Fruit fly (Drosophila melanogaster) whole organism, wandering third instar larva: ENCODE measurements around the gene CG10479.
A peak's percentile ranks its signal among the peaks of the same experiment; 100 is the strongest.

Experiments
- CG32264 ChIP-seq: fragments of 200-800 bp; sonication (Bioruptor generic); optimal IDR thresholded peaks from 2 replicates; lab custom pipeline; 2016; ENCODE audit warnings: missing biosample characterization, missing genetic modification characterization
- CG9705 ChIP-seq: fragments of 200-800 bp; sonication (Bioruptor generic); optimal IDR thresholded peaks from 2 replicates; lab custom pipeline; 2018; ENCODE audit warnings: missing biosample characterization, mild to moderate bottlenecking, missing genetic modification characterization
- CrebA ChIP-seq: fragments of 200-800 bp; sonication (Bioruptor generic); optimal IDR thresholded peaks from 2 replicates; lab custom pipeline; 2016; ENCODE audit warnings: missing biosample characterization, mild to moderate bottlenecking, missing genetic modification characterization, borderline replicate concordance
- Dfd ChIP-seq: fragments of >200 bp; optimal IDR thresholded peaks from 2 replicates; lab custom pipeline; 2017; ENCODE audit warnings: missing biosample characterization, missing genetic modification characterization
- Dif ChIP-seq: fragments of 200-275, 200-300 bp; sonication (Bioruptor generic); optimal IDR thresholded peaks from 2 replicates; lab custom pipeline; 2018; ENCODE audit warnings: missing biosample characterization, missing genetic modification characterization; ENCODE audit not compliant: partially characterized antibody
- GATAd ChIP-seq: sonication (Bioruptor generic); optimal IDR thresholded peaks from 2 replicates; lab custom pipeline; 2016; ENCODE audit warnings: missing biosample characterization, missing genetic modification characterization
- HLH106 ChIP-seq: fragments of 200-800 bp; optimal IDR thresholded peaks from 3 replicates; lab custom pipeline; 2019; ENCODE audit warnings: missing biosample characterization, mild to moderate bottlenecking, missing genetic modification characterization, moderate library complexity
- Hnf4 ChIP-seq: fragments of 200-800 bp; sonication (Bioruptor generic); optimal IDR thresholded peaks from 2 replicates; lab custom pipeline; 2016; ENCODE audit warnings: missing biosample characterization, mild to moderate bottlenecking, missing genetic modification characterization
- Hr78 ChIP-seq: fragments of >200 bp; optimal IDR thresholded peaks from 2 replicates; lab custom pipeline; 2017; ENCODE audit warnings: missing biosample characterization, missing genetic modification characterization
- Hr83 ChIP-seq: fragments of 200-300 bp; sonication (Bioruptor generic); optimal IDR thresholded peaks from 2 replicates; lab custom pipeline; 2016; ENCODE audit warnings: missing biosample characterization, mild to moderate bottlenecking, missing genetic modification characterization, moderate library complexity; ENCODE audit not compliant: poor library complexity, severe bottlenecking
- Jra ChIP-seq: sonication (Bioruptor generic); optimal IDR thresholded peaks from 2 replicates; lab custom pipeline; 2016; ENCODE audit warnings: missing biosample characterization, missing genetic modification characterization
- OdsH ChIP-seq: fragments of 200-800 bp; sonication (Bioruptor generic); optimal IDR thresholded peaks from 2 replicates; lab custom pipeline; 2016; ENCODE audit warnings: missing biosample characterization, mild to moderate bottlenecking, missing genetic modification characterization
- Rel ChIP-seq, 2 experiments: fragments of 200-800 bp; sonication (Bioruptor generic) in 1 of 2; optimal IDR thresholded peaks; 2 replicates in 1 of 2; 3 replicates in 1 of 2; lab custom pipeline; 2016 to 2019; ENCODE audit warnings: mild to moderate bottlenecking in 2 of 2, missing biosample characterization in 2 of 2, missing genetic modification characterization in 2 of 2, moderate library complexity in 1 of 2
- Sp1 ChIP-seq: fragments of 200-800 bp; sonication (Bioruptor generic); optimal IDR thresholded peaks from 3 replicates; lab custom pipeline; 2019; ENCODE audit warnings: missing biosample characterization, mild to moderate bottlenecking, missing genetic modification characterization, moderate library complexity
- Vsx2 ChIP-seq: fragments of 200-300, 225-300 bp; sonication (Bioruptor generic); optimal IDR thresholded peaks from 2 replicates; lab custom pipeline; 2018; ENCODE audit warnings: missing biosample characterization, missing genetic modification characterization; ENCODE audit not compliant: partially characterized antibody
- br ChIP-seq: fragments of 200-800 bp; sonication (Bioruptor generic); optimal IDR thresholded peaks from 2 replicates; lab custom pipeline; 2016; ENCODE audit warnings: missing biosample characterization, missing genetic modification characterization
- brk ChIP-seq: fragments of 200-800 bp; sonication (Bioruptor generic); optimal IDR thresholded peaks from 2 replicates; lab custom pipeline; 2016; ENCODE audit warnings: missing biosample characterization, mild to moderate bottlenecking, missing genetic modification characterization
- dl ChIP-seq, 2 experiments: fragments of 175-275, 200-275 bp in 1 of 2; fragments of 200-275 bp in 1 of 2; sonication (Bioruptor generic); optimal IDR thresholded peaks; lab custom pipeline; 2018; ENCODE audit warnings: mild to moderate bottlenecking in 2 of 2, missing biosample characterization in 2 of 2, missing genetic modification characterization in 2 of 2, moderate library complexity in 2 of 2; ENCODE audit not compliant: partially characterized antibody in 2 of 2, insufficient read depth in 1 of 2
- dsf ChIP-seq: sonication (Bioruptor generic); optimal IDR thresholded peaks from 2 replicates; lab custom pipeline; 2016; ENCODE audit warnings: missing biosample characterization, missing genetic modification characterization, borderline replicate concordance
- ey ChIP-seq: fragments of 200-800 bp; sonication (Bioruptor generic); optimal IDR thresholded peaks from 2 replicates; lab custom pipeline; 2016; ENCODE audit warnings: missing biosample characterization, missing genetic modification characterization
- fru ChIP-seq: fragments of 200-800 bp; sonication (Bioruptor generic); optimal IDR thresholded peaks from 3 replicates; lab custom pipeline; 2016; ENCODE audit warnings: missing biosample characterization, mild to moderate bottlenecking, missing genetic modification characterization
- h ChIP-seq: fragments of 200-800 bp; sonication (Bioruptor generic); optimal IDR thresholded peaks from 3 replicates; lab custom pipeline; 2016; ENCODE audit warnings: missing biosample characterization, mild to moderate bottlenecking, missing genetic modification characterization
- jim ChIP-seq: fragments of 175-275, 200-325 bp; sonication (Bioruptor generic); optimal IDR thresholded peaks from 2 replicates; lab custom pipeline; 2016; ENCODE audit warnings: missing biosample characterization, mild to moderate bottlenecking, missing genetic modification characterization
- lola ChIP-seq: fragments of >200 bp; optimal IDR thresholded peaks from 2 replicates; lab custom pipeline; 2017; ENCODE audit warnings: missing biosample characterization, missing genetic modification characterization
- pan ChIP-seq: fragments of >200 bp; optimal IDR thresholded peaks from 2 replicates; lab custom pipeline; 2017
- psq ChIP-seq: fragments of 200-800 bp; sonication (Bioruptor generic); optimal IDR thresholded peaks from 3 replicates; lab custom pipeline; 2017; ENCODE audit warnings: missing biosample characterization, mild to moderate bottlenecking, missing genetic modification characterization, moderate library complexity
- rgr ChIP-seq: fragments of 200-800 bp; sonication (Bioruptor generic); optimal IDR thresholded peaks from 3 replicates; lab custom pipeline; 2016; ENCODE audit warnings: missing biosample characterization, mild to moderate bottlenecking, missing genetic modification characterization
- sage ChIP-seq: fragments of 200-800 bp; sonication (Bioruptor generic); optimal IDR thresholded peaks from 2 replicates; lab custom pipeline; 2016; ENCODE audit warnings: missing biosample characterization, mild to moderate bottlenecking, missing genetic modification characterization
- tai ChIP-seq: sonication (Bioruptor generic); optimal IDR thresholded peaks from 2 replicates; lab custom pipeline; 2016; ENCODE audit warnings: missing biosample characterization, missing genetic modification characterization
- usp ChIP-seq: fragments of >200 bp; optimal IDR thresholded peaks from 2 replicates; lab custom pipeline; 2017; ENCODE audit warnings: missing biosample characterization, missing genetic modification characterization
- woc ChIP-seq: sonication (Bioruptor generic); optimal IDR thresholded peaks from 2 replicates; lab custom pipeline; 2016; ENCODE audit warnings: missing biosample characterization, mild to moderate bottlenecking, missing genetic modification characterization

The CG10479 gene

dm6 chr3L:5954942-5955341 is 20.9 kb downstream of the CG10479 start:
- TF ChIP-seq sage (GFP tag; lab: Kevin White, UChicago) (no peak), Dfd (peak; percentile 91)

dm6 chr3L:5952537-5952936 is 23.3 kb downstream of the CG10479 start:
- TF ChIP-seq Sp1 (no peak), Jra (GFP tag; lab: Kevin White, UChicago) (no peak), lola (GFP tag; lab: Kevin White, UChicago) (no peak), Dif (GFP tag; lab: Kevin White, UChicago) (no peak), h (GFP tag; lab: Kevin White, UChicago) (no peak), Hnf4 (GFP tag; lab: Kevin White, UChicago) (no peak), Hr83 (GFP tag; lab: Kevin White, UChicago) (no peak), CG9705 (GFP tag; lab: Kevin White, UChicago) (no peak), woc (GFP tag; lab: Kevin White, UChicago) (no peak), brk (no peak), HLH106 (tag; lab: Kevin White, UChicago) (no peak)

dm6 chr3L:5952132-5952531 is 23.7 kb downstream of the CG10479 start:
- TF ChIP-seq fru (GFP tag; lab: Kevin White, UChicago) (peak; percentile 25), Vsx2 (GFP tag; lab: Kevin White, UChicago) (no peak), HLH106 (tag; lab: Kevin White, UChicago) (peak; percentile 2), jim (GFP tag; lab: Kevin White, UChicago) (no peak)

- TF ChIP-seq OdsH: no peak
- TF ChIP-seq psq (GFP tag; lab: Kevin White, UChicago): no peak
- no peak for TF ChIP-seq woc (GFP tag; lab: Kevin White, UChicago)
- peak; percentile 69 for TF ChIP-seq Vsx2 (GFP tag; lab: Kevin White, UChicago)
- TF ChIP-seq Dif (GFP tag; lab: Kevin White, UChicago): peak; percentile 39
- TF ChIP-seq brk: no peak
These were observed 25.3 kb downstream of the CG10479 start, which contains the start of gene Egfrap for dm6 chr3L:5950467-5950866. TSS of gene Egfrap (minus strand) at chr3L:5950658.

- no peak for TF ChIP-seq sage (GFP tag; lab: Kevin White, UChicago)
These were observed 28.6 kb downstream of the CG10479 start for dm6 chr3L:5947110-5947731.

dm6 chr3L:5945571-5945970 is 30.2 kb downstream of the CG10479 start:
- TF ChIP-seq fru (GFP tag; lab: Kevin White, UChicago) (no peak), CrebA (no peak), GATAd (GFP tag; lab: Kevin White, UChicago) (no peak), pan (lab: Kevin White, UChicago) (no peak), dl (GFP tag; optimal IDR thresholded peaks at IDR 0.05; lab: Kevin White, UChicago; ENCODE audit: insufficient read depth in 1 of 2, partially characterized antibody in 2 of 2) (no peak), rgr (GFP tag; lab: Kevin White, UChicago) (no peak), usp (GFP tag; lab: Kevin White, UChicago) (no peak)
- TF ChIP-seq, all 38 proteins: peak for 0

- TF ChIP-seq Rel (GFP tag; optimal IDR thresholded peaks at IDR 0.05; lab: Kevin White, UChicago) (no peak), Rel (tag; optimal IDR thresholded peaks at IDR 0.05; lab: Kevin White, UChicago) (no peak), ey (GFP tag; lab: Kevin White, UChicago) (no peak), OdsH (no peak), br (GFP tag; lab: Kevin White, UChicago) (no peak), woc (GFP tag; lab: Kevin White, UChicago) (no peak), fru (GFP tag; lab: Kevin White, UChicago) (no peak), pan (lab: Kevin White, UChicago) (no peak), brk (no peak), tai (GFP tag; lab: Kevin White, UChicago) (no peak), Dif (GFP tag; lab: Kevin White, UChicago) (no peak), HLH106 (tag; lab: Kevin White, UChicago) (no peak), Vsx2 (GFP tag; lab: Kevin White, UChicago) (no peak), CG32264 (GFP tag; lab: Kevin White, UChicago) (no peak), Hr83 (GFP tag; lab: Kevin White, UChicago) (no peak), dsf (GFP tag; lab: Kevin White, UChicago) (no peak), h (GFP tag; lab: Kevin White, UChicago) (no peak), Hr78 (GFP tag; lab: Kevin White, UChicago) (no peak), psq (GFP tag; lab: Kevin White, UChicago) (no peak)
These were observed 32.4 kb downstream of the CG10479 start for dm6 chr3L:5943348-5943904.
